Fruit fly (Drosophila melanogaster): ENCODE data around the gene 825-Oak.
A peak's percentile ranks its signal among the peaks of the same experiment; 100 is the strongest.

The 825-Oak gene

DNA sequence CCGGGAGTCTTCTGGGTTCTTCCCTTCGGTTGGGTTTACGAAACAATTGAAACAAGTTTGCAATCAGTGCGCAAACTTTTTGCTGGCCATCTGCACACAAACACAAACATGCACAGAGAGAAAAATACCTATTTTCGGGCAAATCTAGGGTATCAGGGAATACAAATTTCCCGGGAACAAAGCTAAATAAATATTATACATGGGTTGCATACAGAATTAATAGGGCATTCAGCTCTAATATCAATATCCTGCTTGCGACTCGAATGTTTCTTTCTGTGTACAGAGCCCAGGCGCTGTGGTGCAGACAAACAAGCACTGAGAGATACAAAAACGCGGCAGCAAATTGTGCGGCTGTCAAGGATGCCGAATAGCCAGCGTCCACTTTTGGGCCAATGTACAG lies 27.9 kb downstream of the 825-Oak start (continued):
- peak; percentile 23 for TF ChIP-seq CG2678 (tag; optimal IDR thresholded peaks at IDR 0.05)
- TF ChIP-seq ato (GFP tag; IDR thresholded peaks at IDR 0.05; ENCODE audit: partially characterized antibody), result no peak
- TF ChIP-seq cwo (GFP tag; optimal IDR thresholded peaks at IDR 0.05), result no peak
- TF ChIP-seq jing (GFP tag; optimal IDR thresholded peaks at IDR 0.05), result no peak
- TF ChIP-seq CG32532 (GFP tag; IDR thresholded peaks at IDR 0.05), result no peak
- TF ChIP-seq E2f1 (GFP tag; IDR thresholded peaks at IDR 0.05), result 0 out of 2 replicates have a peak, but pooled peaks have one; percentile 14
- no peak for TF ChIP-seq vfl (GFP tag; optimal IDR thresholded peaks at IDR 0.05)
- 0 out of 2 replicates have a peak, but pooled peaks have one; percentile 3 for TF ChIP-seq Rx (GFP tag; IDR thresholded peaks at IDR 0.05)
- TF ChIP-seq CkIIα-i1 (GFP tag; IDR thresholded peaks at IDR 0.05), result no peak
- no peak for TF ChIP-seq CG9817 (tag; optimal IDR thresholded peaks at IDR 0.05)
- 0 out of 2 replicates have a peak, but pooled peaks have one; percentile 35 for TF ChIP-seq lmd (GFP tag; IDR thresholded peaks at IDR 0.05)
- TF ChIP-seq bab2 (GFP tag; optimal IDR thresholded peaks at IDR 0.05), result peak; percentile 13
- TF ChIP-seq Lpt (GFP tag; optimal IDR thresholded peaks at IDR 0.05), result no peak
- no peak for TF ChIP-seq NFAT (GFP tag; IDR thresholded peaks at IDR 0.05)
- no peak for TF ChIP-seq CG7963 (GFP tag; IDR thresholded peaks at IDR 0.05; ENCODE audit: partially characterized antibody)
- 0 out of 2 replicates have a peak, but pooled peaks have one; percentile 35 for TF ChIP-seq H2.0 (GFP tag; IDR thresholded peaks at IDR 0.05)
- TF ChIP-seq ttk (GFP tag; IDR thresholded peaks at IDR 0.05), result 0 out of 2 replicates have a peak, but pooled peaks have one; percentile 19
- peak; percentile 28 for TF ChIP-seq Sox102F (GFP tag; optimal IDR thresholded peaks at IDR 0.05)
- TF ChIP-seq CG30431 (GFP tag; optimal IDR thresholded peaks at IDR 0.05), result no peak
- peak; percentile 29 for TF ChIP-seq Oli (tag; optimal IDR thresholded peaks at IDR 0.05)
- TF ChIP-seq CG18476 (GFP tag; optimal IDR thresholded peaks at IDR 0.05), result no peak
- TF ChIP-seq Bgb (GFP tag; IDR thresholded peaks at IDR 0.05; ENCODE audit: partially characterized antibody), result no peak
- TF ChIP-seq CG10274 (GFP tag; optimal IDR thresholded peaks at IDR 0.05), result no peak
- no peak for TF ChIP-seq CG12236 (GFP tag; optimal IDR thresholded peaks at IDR 0.05)
- TF ChIP-seq ase (GFP tag; IDR thresholded peaks at IDR 0.05), result no peak
- TF ChIP-seq CG7357 (GFP tag; IDR thresholded peaks at IDR 0.05), result peak; percentile 35; the same call in 1 of the 3 replicates
- TF ChIP-seq sisA (GFP tag; IDR thresholded peaks at IDR 0.05), result peak; percentile 39; the same call in 1 of the 2 replicates
- TF ChIP-seq CG6791 (GFP tag; IDR thresholded peaks at IDR 0.05; ENCODE audit: partially characterized antibody), result no peak
- peak; percentile 63 for TF ChIP-seq sens (GFP tag)
- TF ChIP-seq ara (GFP tag; IDR thresholded peaks at IDR 0.05), result peak; percentile 47; the same call in 1 of the 2 replicates
- no peak for TF ChIP-seq usp (GFP tag; optimal IDR thresholded peaks at IDR 0.05)
- peak; percentile 24 for TF ChIP-seq ind (GFP tag; optimal IDR thresholded peaks at IDR 0.05)
- no peak for TF ChIP-seq CG9932 (GFP tag; IDR thresholded peaks at IDR 0.05)
- no peak for TF ChIP-seq Ada2b (GFP tag; IDR thresholded peaks at IDR 0.05)
- peak; percentile 33; the same call in 1 of the 3 replicates for TF ChIP-seq Mrtf (GFP tag; IDR thresholded peaks at IDR 0.05)
- peak; percentile 16 for TF ChIP-seq CG4424 (GFP tag; optimal IDR thresholded peaks at IDR 0.05)
- peak; percentile 36 for TF ChIP-seq lilli (GFP tag; optimal IDR thresholded peaks at IDR 0.05)
- no peak for TF ChIP-seq Trl (optimal IDR thresholded peaks at IDR 0.05)
- peak; percentile 45 for TF ChIP-seq Trl (GFP tag; optimal IDR thresholded peaks at IDR 0.05)
- no peak for TF ChIP-seq CG17829 (tag; optimal IDR thresholded peaks at IDR 0.05)
- no peak for TF ChIP-seq Hr78 (GFP tag; optimal IDR thresholded peaks at IDR 0.05)
- TF ChIP-seq CG14014 (GFP tag; IDR thresholded peaks at IDR 0.05), result 0 out of 2 replicates have a peak, but pooled peaks have one; percentile 19
- 0 out of 2 replicates have a peak, but pooled peaks have one; percentile 27 for TF ChIP-seq CG4730 (GFP tag; IDR thresholded peaks at IDR 0.05)
- TF ChIP-seq HLH3B (GFP tag; IDR thresholded peaks at IDR 0.05), result 0 out of 2 replicates have a peak, but pooled peaks have one; percentile 47
- TF ChIP-seq chn (GFP tag; optimal IDR thresholded peaks at IDR 0.05), result peak; percentile 15
- 0 out of 3 replicates have a peak, but pooled peaks have one; percentile 17 for TF ChIP-seq CG11560 (tag; IDR thresholded peaks at IDR 0.05)
- TF ChIP-seq dysf (GFP tag; IDR thresholded peaks at IDR 0.05), result peak; percentile 33; the same call in 1 of the 3 replicates
- no peak for TF ChIP-seq CG10366 (GFP tag; IDR thresholded peaks at IDR 0.05)
- TF ChIP-seq CG17361 (GFP tag; IDR thresholded peaks at IDR 0.05), result no peak
- TF ChIP-seq row (GFP tag; IDR thresholded peaks at IDR 0.05), result peak; percentile 44; the same call in 2 of the 3 replicates
- peak; percentile 6; the same call in 1 of the 4 replicates for TF ChIP-seq Gug (GFP tag; IDR thresholded peaks at IDR 0.05)
